Worm (Caenorhabditis elegans): ENCODE results near the gene C53C11.5.

The C53C11.5 gene

ce11 chrX:17329075-17329474 lies 4.8 kb upstream of the C53C11.5 start:
- TF ChIP-seq ceh-16 (tag; optimal IDR thresholded peaks at IDR 0.05) = no peak
- peak; percentile 24 for TF ChIP-seq elt-2 (tag; optimal IDR thresholded peaks at IDR 0.05)
- TF ChIP-seq nhr-28 (tag; optimal IDR thresholded peaks at IDR 0.05) = no peak

- TF ChIP-seq pha-4 (tag; optimal IDR thresholded peaks at IDR 0.05) = peak; percentile 49
- TF ChIP-seq nhr-23 (tag; optimal IDR thresholded peaks at IDR 0.05) = no peak
Observed at ce11 chrX:17330574-17330973, 3.3 kb upstream of the C53C11.5 start.

- no peak for TF ChIP-seq ceh-16 (tag; optimal IDR thresholded peaks at IDR 0.05)
- TF ChIP-seq elt-2 (tag; optimal IDR thresholded peaks at IDR 0.05) = peak; percentile 68
- TF ChIP-seq skn-1 (tag; optimal IDR thresholded peaks at IDR 0.05) = no peak
- no peak for TF ChIP-seq snpc-4 (tag; optimal IDR thresholded peaks at IDR 0.05)
- TF ChIP-seq pqm-1 (tag; optimal IDR thresholded peaks at IDR 0.05) = peak; percentile 62
- TF ChIP-seq pha-4 (tag; optimal IDR thresholded peaks at IDR 0.05) = peak; percentile 25
Observed at ce11 chrX:17336354-17336753, 2.5 kb downstream of the C53C11.5 start, which contains the start of gene C53C11.2. C53C11.2 (plus strand) TSS chrX:17336637.

ce11 chrX:17338944-17339343 lies 5.1 kb downstream of the C53C11.5 start:
- TF ChIP-seq ztf-4 (tag; optimal IDR thresholded peaks at IDR 0.05) (no peak), pqm-1 (tag; optimal IDR thresholded peaks at IDR 0.05) (no peak), nfya-1 (tag; optimal IDR thresholded peaks at IDR 0.05; ENCODE audit: insufficient read depth) (no peak), zag-1 (tag; optimal IDR thresholded peaks at IDR 0.05) (no peak), fkh-10 (GFP tag; optimal IDR thresholded peaks at IDR 0.05) (no peak)

ce11 chrX:17340484-17340883 lies 6.6 kb downstream of the C53C11.5 start, which contains the start of gene C53C11.1:
C53C11.1 (plus strand) TSS chrX:17340784.
- TF ChIP-seq jun-1 (tag; optimal IDR thresholded peaks at IDR 0.05) (no peak), fkh-10 (GFP tag; optimal IDR thresholded peaks at IDR 0.05) (no peak), tbx-2 (tag; optimal IDR thresholded peaks at IDR 0.05) (no peak), sea-2 (GFP tag; optimal IDR thresholded peaks at IDR 0.05) (no peak), pha-4 (tag; optimal IDR thresholded peaks at IDR 0.05) (no peak), elt-1 (tag; optimal IDR thresholded peaks at IDR 0.05) (no peak), snpc-4 (tag; optimal IDR thresholded peaks at IDR 0.05) (no peak), eor-1 (tag; optimal IDR thresholded peaks at IDR 0.05) (no peak), elt-2 (tag; optimal IDR thresholded peaks at IDR 0.05) (no peak), nhr-11 (tag; optimal IDR thresholded peaks at IDR 0.05) (no peak), unc-39 (tag; optimal IDR thresholded peaks at IDR 0.05) (no peak), nhr-28 (tag; optimal IDR thresholded peaks at IDR 0.05) (no peak), zag-1 (tag; optimal IDR thresholded peaks at IDR 0.05) (no peak), aly-2 (tag; optimal IDR thresholded peaks at IDR 0.05) (no peak), ama-1 (optimal IDR thresholded peaks at IDR 0.05) (no peak), pqm-1 (tag; optimal IDR thresholded peaks at IDR 0.05) (no peak)

ce11 chrX:17349411-17349810 lies 15.6 kb downstream of the C53C11.5 start:
- TF ChIP-seq pqm-1 (tag; optimal IDR thresholded peaks at IDR 0.05) (no peak), nhr-12 (tag; optimal IDR thresholded peaks at IDR 0.05) (no peak), aly-2 (tag; optimal IDR thresholded peaks at IDR 0.05) (no peak), pha-4 (tag; optimal IDR thresholded peaks at IDR 0.05) (no peak), hmg-11 (tag; optimal IDR thresholded peaks at IDR 0.05) (no peak), egl-5 (tag; optimal IDR thresholded peaks at IDR 0.05) (no peak), zag-1 (tag; optimal IDR thresholded peaks at IDR 0.05) (no peak), nhr-25 (tag; optimal IDR thresholded peaks at IDR 0.05) (no peak), lsy-12 (tag; optimal IDR thresholded peaks at IDR 0.05) (no peak), ztf-4 (tag; optimal IDR thresholded peaks at IDR 0.05) (no peak), elt-3 (tag; optimal IDR thresholded peaks at IDR 0.05) (no peak), ama-1 (optimal IDR thresholded peaks at IDR 0.05) (no peak), nhr-43 (tag; optimal IDR thresholded peaks at IDR 0.05; ENCODE audit: poor library complexity, severe bottlenecking) (no peak), tbx-2 (tag; optimal IDR thresholded peaks at IDR 0.05) (no peak), ceh-28 (tag; optimal IDR thresholded peaks at IDR 0.05) (no peak)

- peak; percentile 87 for TF ChIP-seq fkh-10 (GFP tag; optimal IDR thresholded peaks at IDR 0.05)
- no peak for TF ChIP-seq eor-1 (tag; optimal IDR thresholded peaks at IDR 0.05)
Observed at ce11 chrX:17352098-17352497, 18.2 kb downstream of the C53C11.5 start.

Measured in whole organism, L3 larva.